Fruit fly (Drosophila melanogaster) Kc167 (cell line): ENCODE data around the gene CG7785.

Experiments used
- Myc ChIP-seq: fragments of >200 bp; optimal IDR thresholded peaks from 2 replicates; lab custom pipeline; 2017; ENCODE audit warnings: missing external identifiers
- Sin3A ChIP-seq: fragments of >200 bp; optimal IDR thresholded peaks from 2 replicates; lab custom pipeline; 2018; ENCODE audit warnings: missing external identifiers
- h ChIP-seq: fragments of >200 bp; optimal IDR thresholded peaks from 3 replicates; lab custom pipeline; 2018; ENCODE audit warnings: missing external identifiers
- insv ChIP-seq: fragments of >200 bp; optimal IDR thresholded peaks from 3 replicates; lab custom pipeline; 2018; ENCODE audit warnings: missing external identifiers
- psq ChIP-seq: fragments of >200 bp; optimal IDR thresholded peaks from 2 replicates; lab custom pipeline; 2017; ENCODE audit warnings: missing external identifiers
- ttk ChIP-seq: sonication (Bioruptor generic); optimal IDR thresholded peaks from 2 replicates; lab custom pipeline; 2017; ENCODE audit warnings: missing external identifiers

DNA sequence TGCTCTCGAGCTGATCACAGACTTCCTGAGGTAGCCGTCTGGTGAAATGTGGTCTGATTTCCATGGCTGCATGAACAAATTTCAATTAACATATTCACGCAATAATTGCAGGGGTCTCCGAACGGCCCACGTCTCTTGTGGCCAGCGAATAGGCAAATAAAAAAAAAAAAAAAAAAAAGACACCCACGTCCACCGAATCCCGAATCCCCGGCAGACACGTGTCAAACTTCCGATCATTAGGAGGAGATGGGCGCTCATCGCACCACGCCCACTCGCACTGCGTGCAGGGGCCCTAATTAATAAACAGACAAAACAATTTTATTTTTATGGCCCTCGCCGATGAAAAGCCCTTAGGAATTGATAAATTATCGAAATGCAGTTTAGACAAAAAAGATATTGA lies 22.2 kb downstream of the CG7785 start:
- no peak for TF ChIP-seq insv
- no peak for TF ChIP-seq psq (lab: Kevin White, UChicago)
- TF ChIP-seq h (lab: Kevin White, UChicago), result no peak
- TF ChIP-seq Myc, result no peak
- no peak for TF ChIP-seq Sin3A (lab: Kevin White, UChicago)
- no peak for TF ChIP-seq ttk
